Fruit fly (Drosophila melanogaster): ENCODE results near the gene Ran-like.

dm6 chr3L:15507148-15507896 is 22.1 kb upstream of the Ran-like start:
- TF ChIP-seq CG8478 (optimal IDR thresholded peaks at IDR 0.05): no peak
- no peak for TF ChIP-seq CTCF (optimal IDR thresholded peaks at IDR 0.05)

All from S2 (cell line).